Worm (Caenorhabditis elegans): ENCODE data around the gene ZK622.1.

The ZK622.1 gene

ce11 chrII:5277780-5278179 lies 15.8 kb upstream of the ZK622.1 start:
- TF ChIP-seq mdl-1 (tag; optimal IDR thresholded peaks at IDR 0.05) = no peak

DNA sequence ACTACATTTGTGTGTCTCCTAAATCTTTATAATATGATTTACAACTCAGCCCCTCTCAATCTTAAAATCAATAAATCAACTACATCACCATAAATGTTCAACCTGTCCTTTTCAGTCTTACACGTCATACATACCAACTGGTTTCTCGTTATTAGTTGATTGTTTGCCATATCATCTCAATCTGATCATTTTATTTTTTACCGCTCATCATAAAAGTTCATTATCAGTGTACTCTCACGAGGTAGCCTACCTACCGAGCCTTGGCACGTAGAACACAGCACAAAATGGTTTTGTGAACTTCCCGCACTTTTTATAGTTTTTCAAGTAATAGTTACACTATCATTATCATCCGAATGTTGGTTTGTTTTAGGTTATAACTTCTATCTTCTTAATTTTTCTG lies 12.5 kb upstream of the ZK622.1 start:
- no peak for TF ChIP-seq unc-39 (tag; optimal IDR thresholded peaks at IDR 0.05)
- TF ChIP-seq sma-3 (GFP tag; optimal IDR thresholded peaks at IDR 0.05) = peak; percentile 49
- no peak for TF ChIP-seq nhr-10 (tag; optimal IDR thresholded peaks at IDR 0.05)
- peak; percentile 68 for TF ChIP-seq sma-9 (GFP tag; optimal IDR thresholded peaks at IDR 0.05)
- TF ChIP-seq sma-9 (tag; optimal IDR thresholded peaks at IDR 0.05) = no peak
- peak; percentile 76 for TF ChIP-seq crh-2 (tag; optimal IDR thresholded peaks at IDR 0.05)
- peak; percentile 71 for TF ChIP-seq fos-1 (tag; optimal IDR thresholded peaks at IDR 0.05)

DNA sequence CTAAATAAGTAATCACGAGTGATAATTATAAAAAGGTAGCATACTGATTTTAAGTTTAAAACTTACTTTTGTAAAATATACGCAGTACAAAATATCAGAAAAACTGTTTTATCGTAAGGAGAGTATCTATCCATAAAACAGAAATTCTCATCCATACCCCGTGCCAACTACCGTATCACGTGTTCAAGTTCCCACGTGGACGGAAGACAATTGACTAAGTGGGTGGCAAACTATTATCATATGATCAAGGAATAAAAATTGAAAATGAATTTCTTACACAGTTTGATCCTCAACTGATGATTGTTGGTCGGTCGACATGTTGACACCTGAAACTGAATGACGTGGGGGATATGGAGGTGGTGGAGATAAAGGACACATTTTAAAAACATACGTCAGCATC lies 11.4 kb upstream of the ZK622.1 start, which contains the start of gene pmt-1:
Gene pmt-1, minus strand, starts transcription at position 332 of the 400 bp plus-strand sequence.
- TF ChIP-seq C34F6.9 (tag; optimal IDR thresholded peaks at IDR 0.05) = no peak
- no peak for TF ChIP-seq skn-1 (tag; optimal IDR thresholded peaks at IDR 0.05)
- TF ChIP-seq nhr-12 (tag; optimal IDR thresholded peaks at IDR 0.05) = no peak
- peak in 1 of 2 experiments; percentile 33 for TF ChIP-seq mdl-1 (tag; optimal IDR thresholded peaks at IDR 0.05)
- peak; percentile 64 for TF ChIP-seq crh-2 (tag; optimal IDR thresholded peaks at IDR 0.05)
- TF ChIP-seq sma-3 (GFP tag; optimal IDR thresholded peaks at IDR 0.05) = no peak
- TF ChIP-seq snpc-4 (tag; optimal IDR thresholded peaks at IDR 0.05) = no peak
- no peak for TF ChIP-seq unc-55 (GFP tag; optimal IDR thresholded peaks at IDR 0.05)
- peak; percentile 64 for TF ChIP-seq nhr-21 (tag; optimal IDR thresholded peaks at IDR 0.05)
- peak; percentile 43 for TF ChIP-seq gmeb-1 (tag; optimal IDR thresholded peaks at IDR 0.05)
- no peak for TF ChIP-seq aly-2 (tag; optimal IDR thresholded peaks at IDR 0.05)
- peak; percentile 78 for TF ChIP-seq sma-9 (GFP tag; optimal IDR thresholded peaks at IDR 0.05)
- no peak for TF ChIP-seq sma-9 (tag; optimal IDR thresholded peaks at IDR 0.05)

- TF ChIP-seq nhr-129 (tag; optimal IDR thresholded peaks at IDR 0.05) (no peak), nhr-25 (tag; optimal IDR thresholded peaks at IDR 0.05) (peak; percentile 41)
These were observed 10.8 kb upstream of the ZK622.1 start for ce11 chrII:5282740-5283281.

ce11 chrII:5285029-5285428 lies 8.6 kb upstream of the ZK622.1 start, which contains the start of gene gur-5:
TSS of gene gur-5 (plus strand) at chrII:5285329.
- TF ChIP-seq nhr-11 (tag; optimal IDR thresholded peaks at IDR 0.05) (no peak), ztf-4 (tag; optimal IDR thresholded peaks at IDR 0.05) (no peak), fos-1 (tag; optimal IDR thresholded peaks at IDR 0.05) (no peak), crh-2 (tag; optimal IDR thresholded peaks at IDR 0.05) (no peak), sem-4 (tag; optimal IDR thresholded peaks at IDR 0.05) (no peak), zag-1 (tag; optimal IDR thresholded peaks at IDR 0.05) (no peak), skn-1 (tag; optimal IDR thresholded peaks at IDR 0.05) (no peak), lin-13 (GFP tag; optimal IDR thresholded peaks at IDR 0.05) (no peak), lin-11 (tag; optimal IDR thresholded peaks at IDR 0.05) (no peak), ceh-16 (tag; optimal IDR thresholded peaks at IDR 0.05) (no peak), C34F6.9 (tag; optimal IDR thresholded peaks at IDR 0.05) (no peak), unc-39 (tag; optimal IDR thresholded peaks at IDR 0.05) (no peak)

ce11 chrII:5289142-5289541 lies 4.5 kb upstream of the ZK622.1 start, which contains the start of gene ZK622.5:
TSS of gene ZK622.5 (plus strand) at chrII:5289442.
- no peak for TF ChIP-seq nhr-77 (tag; optimal IDR thresholded peaks at IDR 0.05)
- no peak for TF ChIP-seq nhr-6 (tag; optimal IDR thresholded peaks at IDR 0.05)
- TF ChIP-seq blmp-1 (tag; optimal IDR thresholded peaks at IDR 0.05; ENCODE audit: insufficient read depth) = no peak
- no peak for TF ChIP-seq unc-55 (GFP tag; optimal IDR thresholded peaks at IDR 0.05)
- no peak for TF ChIP-seq aly-2 (tag; optimal IDR thresholded peaks at IDR 0.05)
- no peak for TF ChIP-seq ztf-11 (tag; optimal IDR thresholded peaks at IDR 0.05)
- TF ChIP-seq ztf-4 (tag; optimal IDR thresholded peaks at IDR 0.05) = no peak
- TF ChIP-seq mbf-1 (tag; optimal IDR thresholded peaks at IDR 0.05) = no peak
- no peak for TF ChIP-seq nhr-25 (tag; optimal IDR thresholded peaks at IDR 0.05)
- TF ChIP-seq ZK546.5 (tag; optimal IDR thresholded peaks at IDR 0.05) = no peak

ce11 chrII:5291051-5291450 lies 2.5 kb upstream of the ZK622.1 start:
- TF ChIP-seq blmp-1 (tag; optimal IDR thresholded peaks at IDR 0.05; ENCODE audit: insufficient read depth) (no peak), lin-13 (GFP tag; optimal IDR thresholded peaks at IDR 0.05) (no peak), elt-1 (tag; optimal IDR thresholded peaks at IDR 0.05) (no peak), aly-2 (tag; optimal IDR thresholded peaks at IDR 0.05) (no peak), unc-39 (tag; optimal IDR thresholded peaks at IDR 0.05) (no peak), F13H6.1 (tag; optimal IDR thresholded peaks at IDR 0.05) (peak; percentile 38), ztf-11 (tag; optimal IDR thresholded peaks at IDR 0.05) (no peak), C34F6.9 (tag; optimal IDR thresholded peaks at IDR 0.05) (no peak), unc-55 (GFP tag; optimal IDR thresholded peaks at IDR 0.05) (no peak)
